Worm (Caenorhabditis elegans): ENCODE data around the gene actl-1.
A peak's percentile ranks its signal among the peaks of the same experiment; 100 is the strongest.

The actl-1 gene

DNA sequence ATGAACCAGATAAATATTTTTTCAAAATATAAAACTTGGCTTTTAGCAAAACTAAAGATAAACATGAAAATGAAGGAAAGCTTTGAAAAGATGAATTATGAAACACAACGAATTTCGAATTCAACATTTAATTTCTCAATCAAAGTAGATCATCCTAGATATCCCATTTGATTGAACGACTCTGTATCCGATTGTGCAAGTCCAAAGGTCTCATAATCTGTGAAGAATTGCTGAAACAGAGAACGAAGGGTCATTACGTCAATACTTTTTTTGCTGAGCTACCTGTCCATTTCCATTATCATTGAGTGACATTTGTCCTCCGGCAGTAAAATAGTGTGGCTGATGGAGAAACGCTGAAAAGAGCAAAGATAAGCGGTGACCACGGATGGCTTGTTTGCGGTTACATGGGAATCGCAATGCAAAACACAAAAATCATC, 23.0 kb upstream of the actl-1 start (continued):
- TF ChIP-seq T26A8.4 (GFP tag; IDR thresholded peaks at IDR 0.05) (no peak; the same call in none of the 2 replicates), spr-3 (GFP tag; optimal IDR thresholded peaks at IDR 0.05) (no peak), ztf-7 (tag; optimal IDR thresholded peaks at IDR 0.05) (no peak), ZK546.5 (tag; optimal IDR thresholded peaks at IDR 0.05) (no peak), F10B5.3 (tag; optimal IDR thresholded peaks at IDR 0.05) (no peak), hlh-11 (tag; optimal IDR thresholded peaks at IDR 0.05) (peak; percentile 83), lin-39 (tag; optimal IDR thresholded peaks at IDR 0.05) (no peak), snpc-1.2 (GFP tag; IDR thresholded peaks at IDR 0.05) (no peak), ama-1 (optimal IDR thresholded peaks at IDR 0.05) (no peak), lin-1 (GFP tag; IDR thresholded peaks at IDR 0.05) (0 out of 2 replicates have a peak, but pooled peaks have one; percentile 50), Y5F2A.4 (GFP tag; optimal IDR thresholded peaks at IDR 0.05) (no peak), snpc-4 (tag; optimal IDR thresholded peaks at IDR 0.05) (no peak), lir-3 (tag; optimal IDR thresholded peaks at IDR 0.05) (no peak), daf-8 (GFP tag; IDR thresholded peaks at IDR 0.05) (0 out of 2 replicates have a peak, but pooled peaks have one; percentile 50)

DNA sequence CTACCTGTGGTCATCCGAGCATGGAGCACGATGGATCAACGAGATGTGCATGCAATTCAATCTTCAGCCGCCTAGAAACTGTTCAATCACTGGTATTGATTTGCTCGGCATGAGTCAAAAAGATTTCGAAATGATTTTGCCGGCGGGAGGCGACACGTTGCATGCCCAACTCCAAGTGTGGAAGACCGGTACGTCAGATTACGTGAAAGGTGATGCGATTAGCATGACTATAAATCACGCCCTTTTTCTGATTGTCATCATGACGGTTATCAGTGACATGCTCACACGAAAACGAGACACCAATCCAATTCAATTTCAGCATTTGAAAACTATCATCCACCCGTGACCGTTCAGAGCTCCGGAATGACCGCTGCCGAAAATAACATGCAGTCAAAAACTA, 21.0 kb upstream of the actl-1 start:
- TF ChIP-seq hlh-11 (tag; optimal IDR thresholded peaks at IDR 0.05) (peak; percentile 42), php-3 (GFP tag; IDR thresholded peaks at IDR 0.05) (peak; percentile 78), unc-62 (GFP tag; optimal IDR thresholded peaks at IDR 0.05 in 1 of 2) (peak in 1 of 2 experiments; percentile 63), unc-62 (tag; optimal IDR thresholded peaks at IDR 0.05) (no peak), lin-1 (GFP tag; IDR thresholded peaks at IDR 0.05) (0 out of 2 replicates have a peak, but pooled peaks have one; percentile 25), zfp-2 (tag; optimal IDR thresholded peaks at IDR 0.05) (no peak), set-16 (GFP tag; IDR thresholded peaks at IDR 0.05) (no peak), dve-1 (tag; optimal IDR thresholded peaks at IDR 0.05; ENCODE audit: insufficient read depth) (peak; percentile 49), hlh-30 (tag; optimal IDR thresholded peaks at IDR 0.05; ENCODE audit: insufficient read depth) (peak; percentile 25), nhr-11 (tag; optimal IDR thresholded peaks at IDR 0.05) (no peak), ceh-20 (GFP tag; IDR thresholded peaks at IDR 0.05) (peak; percentile 59; the same call in 1 of the 2 replicates), pqm-1 (tag; optimal IDR thresholded peaks at IDR 0.05) (peak; percentile 13), saeg-2 (GFP tag; IDR thresholded peaks at IDR 0.05) (0 out of 2 replicates have a peak, but pooled peaks have one; percentile 33), daf-16 (GFP tag; optimal IDR thresholded peaks at IDR 0.05) (no peak), daf-16 (tag; optimal IDR thresholded peaks at IDR 0.05) (peak; percentile 34), dmd-6 (GFP tag; IDR thresholded peaks at IDR 0.05) (peak; percentile 61), nhr-77 (tag; optimal IDR thresholded peaks at IDR 0.05) (peak; percentile 33)

DNA sequence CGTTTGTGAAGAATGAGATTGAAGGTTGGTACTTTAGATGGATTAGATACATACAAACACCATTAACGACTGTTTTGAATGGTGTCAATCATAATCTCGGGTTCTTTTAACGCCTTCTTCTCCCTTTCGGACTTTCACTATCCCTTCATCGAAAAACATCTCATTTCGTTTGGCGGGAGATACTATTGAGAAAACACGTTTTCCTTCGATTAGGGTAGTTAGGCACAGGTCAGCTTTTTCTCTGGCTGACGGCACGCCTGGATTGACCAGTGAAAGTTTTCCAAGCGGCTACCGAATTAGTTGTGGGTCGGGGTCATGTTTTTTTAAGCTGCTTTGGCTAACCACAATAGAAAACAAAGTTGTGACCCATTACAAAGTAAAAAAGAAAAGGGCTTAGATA, 20.3 kb upstream of the actl-1 start:
- TF ChIP-seq nhr-10 (tag; optimal IDR thresholded peaks at IDR 0.05) (no peak), unc-62 (GFP tag; optimal IDR thresholded peaks at IDR 0.05 in 1 of 2) (peak in 1 of 2 experiments; percentile 27), unc-62 (tag; optimal IDR thresholded peaks at IDR 0.05) (no peak)

DNA sequence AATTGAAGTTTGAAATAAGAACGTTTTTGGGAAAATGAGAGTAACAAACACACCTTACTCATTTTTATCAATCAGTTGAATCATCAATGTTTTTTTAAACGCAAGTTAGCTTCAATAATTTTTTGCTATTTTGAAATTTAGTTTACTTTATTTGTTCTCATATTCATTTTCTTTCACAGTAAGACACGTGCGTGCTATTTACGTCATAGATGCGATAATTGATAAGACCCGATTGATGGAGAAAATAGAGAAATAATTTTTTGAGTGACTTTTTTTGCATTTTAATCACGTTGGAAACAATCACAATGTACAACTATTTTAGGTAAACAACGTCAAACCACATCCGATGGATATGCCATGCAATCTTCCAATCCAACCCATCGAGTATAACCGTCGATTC, 19.8 kb upstream of the actl-1 start:
- TF ChIP-seq mdl-1 (tag; optimal IDR thresholded peaks at IDR 0.05) (peak in 1 of 2 experiments; percentile 26), dve-1 (tag; optimal IDR thresholded peaks at IDR 0.05; ENCODE audit: insufficient read depth) (peak; percentile 68), nhr-77 (tag; optimal IDR thresholded peaks at IDR 0.05) (peak; percentile 67), hlh-30 (tag; optimal IDR thresholded peaks at IDR 0.05; ENCODE audit: insufficient read depth) (peak; percentile 47), lin-39 (tag; optimal IDR thresholded peaks at IDR 0.05) (no peak), nhr-28 (tag; optimal IDR thresholded peaks at IDR 0.05) (peak; percentile 6), daf-16 (GFP tag; optimal IDR thresholded peaks at IDR 0.05) (no peak), daf-16 (tag; optimal IDR thresholded peaks at IDR 0.05) (peak; percentile 81), zag-1 (tag; optimal IDR thresholded peaks at IDR 0.05) (no peak), php-3 (GFP tag; IDR thresholded peaks at IDR 0.05) (0 out of 2 replicates have a peak, but pooled peaks have one; percentile 21), T20F7.1 (GFP tag; optimal IDR thresholded peaks at IDR 0.05) (peak; percentile 49)

DNA sequence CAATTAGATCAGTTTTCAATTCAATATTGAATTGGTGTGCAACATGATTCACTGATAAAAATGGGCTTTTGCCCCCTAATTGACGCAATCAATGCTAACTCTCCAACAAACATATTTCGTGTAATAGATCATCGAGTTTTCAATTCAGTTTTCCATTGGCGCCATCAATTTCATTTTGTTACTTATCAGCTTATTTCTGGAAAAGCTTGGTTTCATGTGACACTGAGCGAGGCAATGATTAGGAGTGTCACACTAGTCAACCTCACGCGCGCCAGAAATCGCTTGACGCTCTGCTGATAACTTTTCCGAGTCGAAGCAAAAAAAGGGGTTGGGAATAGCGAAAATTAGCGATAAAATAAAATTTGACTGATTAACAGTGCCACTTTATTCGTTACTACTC, 18.9 kb upstream of the actl-1 start, which contains the start of gene ets-4:
TSS of gene ets-4 (plus strand) at position 347 of the 400 bp plus-strand sequence.
- TF ChIP-seq ceh-20 (GFP tag; IDR thresholded peaks at IDR 0.05) (peak; percentile 73; the same call in 1 of the 2 replicates), mep-1 (tag; optimal IDR thresholded peaks at IDR 0.05) (peak; percentile 33), unc-62 (GFP tag; optimal IDR thresholded peaks at IDR 0.05 in 1 of 2) (peak in 1 of 2 experiments; percentile 78), unc-62 (tag; optimal IDR thresholded peaks at IDR 0.05) (no peak), hlh-11 (tag; optimal IDR thresholded peaks at IDR 0.05) (peak; percentile 94), gei-8 (GFP tag; optimal IDR thresholded peaks at IDR 0.05) (no peak), dmd-6 (GFP tag; IDR thresholded peaks at IDR 0.05) (peak; percentile 92), lin-13 (GFP tag; optimal IDR thresholded peaks at IDR 0.05) (peak; percentile 9), ctbp-1 (GFP tag; IDR thresholded peaks at IDR 0.05) (no peak), nhr-10 (tag; optimal IDR thresholded peaks at IDR 0.05) (no peak), lin-1 (GFP tag; IDR thresholded peaks at IDR 0.05) (0 out of 2 replicates have a peak, but pooled peaks have one; percentile 47), R02D3.7 (tag; optimal IDR thresholded peaks at IDR 0.05) (no peak), egl-27 (tag; optimal IDR thresholded peaks at IDR 0.05) (no peak), pqm-1 (tag; optimal IDR thresholded peaks at IDR 0.05) (peak; percentile 90), T26A8.4 (GFP tag; IDR thresholded peaks at IDR 0.05) (0 out of 2 replicates have a peak, but pooled peaks have one; percentile 31), php-3 (GFP tag; IDR thresholded peaks at IDR 0.05) (peak; percentile 98), nhr-102 (tag; optimal IDR thresholded peaks at IDR 0.05) (peak; percentile 86), nhr-237 (tag; optimal IDR thresholded peaks at IDR 0.05) (no peak), nhr-11 (tag; optimal IDR thresholded peaks at IDR 0.05) (no peak)

All from whole organism, L4 larva.